Fruit fly (Drosophila melanogaster): Measurements from ENCODE around the gene CG45101.

Gene CG45101

dm6 chr3L:11074043-11074853, 9.5 kb downstream of the CG45101 start, which contains the start of the genes Pfdn2 and Noc1 (continued):
- TF ChIP-seq ttk (GFP tag; IDR thresholded peaks at IDR 0.05) (0 out of 2 replicates have a peak, but pooled peaks have one; percentile 27), PHDP (tag; optimal IDR thresholded peaks at IDR 0.05) (no peak), pros (GFP tag; optimal IDR thresholded peaks at IDR 0.05) (no peak), peb (GFP tag; IDR thresholded peaks at IDR 0.05) (no peak), Lim3 (GFP tag; IDR thresholded peaks at IDR 0.05) (no peak), CG8478 (optimal IDR thresholded peaks at IDR 0.05) (no peak), D (optimal IDR thresholded peaks at IDR 0.05) (peak; percentile 73), D (GFP tag; optimal IDR thresholded peaks at IDR 0.05) (no peak), CG31224 (GFP tag; IDR thresholded peaks at IDR 0.05) (peak; percentile 32; the same call in 1 of the 2 replicates), fd102C (GFP tag; optimal IDR thresholded peaks at IDR 0.05) (no peak), CG18619 (GFP tag; optimal IDR thresholded peaks at IDR 0.05) (peak; percentile 3), yki (optimal IDR thresholded peaks at IDR 0.05) (no peak), kni (GFP tag; optimal IDR thresholded peaks at IDR 0.05) (no peak), CG9727 (GFP tag; optimal IDR thresholded peaks at IDR 0.05) (peak; percentile 39), CG17829 (tag; optimal IDR thresholded peaks at IDR 0.05) (peak; percentile 55), CG6683 (GFP tag; optimal IDR thresholded peaks at IDR 0.05) (peak; percentile 5), CG3163 (GFP tag; optimal IDR thresholded peaks at IDR 0.05) (no peak), fd64A (GFP tag; optimal IDR thresholded peaks at IDR 0.05) (no peak), HHEX (GFP tag; optimal IDR thresholded peaks at IDR 0.05) (no peak), CG15514 (GFP tag; optimal IDR thresholded peaks at IDR 0.05) (no peak), H2.0 (GFP tag; IDR thresholded peaks at IDR 0.05) (no peak), Deaf1 (tag; optimal IDR thresholded peaks at IDR 0.05) (no peak), psq (GFP tag; optimal IDR thresholded peaks at IDR 0.05) (no peak), HLH3B (GFP tag; IDR thresholded peaks at IDR 0.05) (no peak), nau (GFP tag; optimal IDR thresholded peaks at IDR 0.05) (no peak), Gsc (GFP tag; IDR thresholded peaks at IDR 0.05) (no peak), knrl (GFP tag; IDR thresholded peaks at IDR 0.05; ENCODE audit: partially characterized antibody) (no peak), mam (GFP tag; optimal IDR thresholded peaks at IDR 0.05) (peak; percentile 43), CG1024 (GFP tag; IDR thresholded peaks at IDR 0.05) (no peak), Oaz (GFP tag; IDR thresholded peaks at IDR 0.05) (no peak), Antp (GFP tag; optimal IDR thresholded peaks at IDR 0.05) (no peak), ATbp (GFP tag; optimal IDR thresholded peaks at IDR 0.05) (no peak), jumu (GFP tag; optimal IDR thresholded peaks at IDR 0.05) (no peak), Optix (GFP tag; IDR thresholded peaks at IDR 0.05) (no peak), CG15696 (tag; optimal IDR thresholded peaks at IDR 0.05) (peak; percentile 54), hb (GFP tag; IDR thresholded peaks at IDR 0.05; ENCODE audit: partially characterized antibody) (no peak), CG12299 (tag; optimal IDR thresholded peaks at IDR 0.05) (peak; percentile 25), lab (GFP tag; optimal IDR thresholded peaks at IDR 0.05) (no peak), Adf1 (GFP tag; IDR thresholded peaks at IDR 0.05) (no peak), Eip74EF (GFP tag; optimal IDR thresholded peaks at IDR 0.05) (no peak), trem (tag; optimal IDR thresholded peaks at IDR 0.05) (no peak), lbe (GFP tag; optimal IDR thresholded peaks at IDR 0.05) (no peak), CG4360 (GFP tag; IDR thresholded peaks at IDR 0.05) (no peak), CG17568 (GFP tag; optimal IDR thresholded peaks at IDR 0.05) (no peak), Sry-β (GFP tag; optimal IDR thresholded peaks at IDR 0.05) (no peak), tio (GFP tag; optimal IDR thresholded peaks at IDR 0.05) (no peak), Xbp1 (GFP tag; optimal IDR thresholded peaks at IDR 0.05) (peak; percentile 68), bbx (GFP tag; IDR thresholded peaks at IDR 0.05; ENCODE audit: partially characterized antibody) (no peak), CG43689 (GFP tag; IDR thresholded peaks at IDR 0.05) (no peak), nmo (GFP tag; optimal IDR thresholded peaks at IDR 0.05) (peak; percentile 81)

All from whole organism, embryonic.